Worm (Caenorhabditis elegans) whole organism, L3 larva: ENCODE results near the gene W02B12.12.
A peak's percentile ranks its signal among the peaks of the same experiment; 100 is the strongest.

Experiments
- ZK546.5 ChIP-seq: sonication (generic microtip); optimal IDR thresholded peaks from 2 replicates; lab custom pipeline; 2017; ENCODE audit warnings: missing biosample characterization, missing genetic modification characterization
- aly-2 ChIP-seq: fragments of 150-350 bp; optimal IDR thresholded peaks from 2 replicates; lab custom pipeline; 2014; ENCODE audit warnings: missing biosample characterization, missing genetic modification characterization
- ama-1 ChIP-seq: fragments of 150-350 bp; optimal IDR thresholded peaks from 2 replicates; lab custom pipeline; 2018
- ceh-28 ChIP-seq: fragments of 150-350 bp; optimal IDR thresholded peaks from 2 replicates; lab custom pipeline; 2014; ENCODE audit warnings: missing biosample characterization, missing genetic modification reagents, missing genetic modification characterization
- ceh-82 ChIP-seq: fragments of 150-350 bp; optimal IDR thresholded peaks from 2 replicates; lab custom pipeline; 2014; ENCODE audit warnings: missing biosample characterization, missing genetic modification characterization
- ceh-9 ChIP-seq: sonication (generic microtip); optimal IDR thresholded peaks from 2 replicates; lab custom pipeline; 2018; ENCODE audit warnings: missing biosample characterization, missing genetic modification characterization
- daf-12 ChIP-seq: fragments of 150-350 bp; optimal IDR thresholded peaks from 2 replicates; lab custom pipeline; 2014; ENCODE audit warnings: missing biosample characterization, missing genetic modification reagents, missing genetic modification characterization
- egl-27 ChIP-seq: sonication (generic microtip); optimal IDR thresholded peaks from 4 replicates; lab custom pipeline; 2017; ENCODE audit warnings: missing biosample characterization, missing genetic modification reagents, missing genetic modification characterization
- egl-5 ChIP-seq: fragments of 150-350 bp; optimal IDR thresholded peaks from 2 replicates; lab custom pipeline; 2017; ENCODE audit warnings: missing biosample characterization, missing genetic modification reagents, missing genetic modification characterization, inconsistent platforms
- elt-1 ChIP-seq: fragments of 150-350 bp; optimal IDR thresholded peaks from 2 replicates; lab custom pipeline; 2014; ENCODE audit warnings: missing biosample characterization, missing genetic modification characterization
- elt-2 ChIP-seq: sonication (generic microtip); optimal IDR thresholded peaks from 2 replicates; lab custom pipeline; 2016; ENCODE audit warnings: missing genetic modification reagents, mild to moderate bottlenecking, missing genetic modification characterization, missing compliant biosample characterization
- elt-3 ChIP-seq, 3 experiments: fragments of 150-350 bp in 1 of 3; sonication (generic microtip) in 2 of 3; optimal IDR thresholded peaks; 2 replicates in 2 of 3; 4 replicates in 1 of 3; lab custom pipeline; 2014 to 2017; ENCODE audit warnings: missing biosample characterization in 3 of 3, missing genetic modification characterization in 3 of 3
- eor-1 ChIP-seq, 2 experiments: fragments of 150-350 bp; optimal IDR thresholded peaks; 2 replicates each; lab custom pipeline; 2014 to 2018; ENCODE audit warnings: missing biosample characterization in 2 of 2, missing genetic modification characterization in 2 of 2
- fkh-2 ChIP-seq: fragments of 150-350 bp; optimal IDR thresholded peaks from 2 replicates; lab custom pipeline; 2014; ENCODE audit warnings: missing biosample characterization, missing genetic modification reagents, missing genetic modification characterization
- fos-1 ChIP-seq: fragments of 150-350 bp; optimal IDR thresholded peaks from 2 replicates; lab custom pipeline; 2014; ENCODE audit warnings: missing biosample characterization, missing genetic modification characterization
- hmg-11 ChIP-seq: sonication (generic microtip); optimal IDR thresholded peaks from 2 replicates; lab custom pipeline; 2016; ENCODE audit warnings: missing genetic modification characterization, missing compliant biosample characterization
- jun-1 ChIP-seq: fragments of 150-350 bp; optimal IDR thresholded peaks from 2 replicates; lab custom pipeline; 2014; ENCODE audit warnings: missing biosample characterization, missing genetic modification reagents, missing genetic modification characterization
- lin-15B ChIP-seq: fragments of 150-350 bp; optimal IDR thresholded peaks from 2 replicates; lab custom pipeline; 2014; ENCODE audit warnings: missing biosample characterization, missing genetic modification characterization
- lin-39 ChIP-seq: fragments of 150-350 bp; optimal IDR thresholded peaks from 2 replicates; lab custom pipeline; 2018; ENCODE audit warnings: missing biosample characterization, missing genetic modification reagents, missing genetic modification characterization
- mdl-1 ChIP-seq: fragments of 150-350 bp; optimal IDR thresholded peaks from 2 replicates; lab custom pipeline; 2014; ENCODE audit warnings: missing biosample characterization, missing genetic modification characterization
- mml-1 ChIP-seq: fragments of 150-350 bp; sonication (generic microtip); optimal IDR thresholded peaks from 3 replicates; lab custom pipeline; 2014; ENCODE audit warnings: missing biosample characterization, missing genetic modification characterization
- nfya-1 ChIP-seq: sonication (generic microtip); optimal IDR thresholded peaks from 2 replicates; lab custom pipeline; 2017; ENCODE audit warnings: missing genetic modification characterization, mild to moderate bottlenecking, missing compliant biosample characterization, antibody characterized with exemption, moderate library complexity; ENCODE audit not compliant: insufficient read depth
- nhr-11 ChIP-seq: fragments of 150-350 bp; optimal IDR thresholded peaks from 2 replicates; lab custom pipeline; 2014; ENCODE audit warnings: missing biosample characterization, missing genetic modification characterization
- nhr-12 ChIP-seq: fragments of 150-350 bp; optimal IDR thresholded peaks from 2 replicates; lab custom pipeline; 2014; ENCODE audit warnings: missing biosample characterization, missing genetic modification characterization
- nhr-23 ChIP-seq: fragments of 150-350 bp; optimal IDR thresholded peaks from 2 replicates; lab custom pipeline; 2014; ENCODE audit warnings: missing biosample characterization, missing genetic modification reagents, missing genetic modification characterization
- nhr-237 ChIP-seq: fragments of 150-350 bp; optimal IDR thresholded peaks from 2 replicates; lab custom pipeline; 2014; ENCODE audit warnings: missing biosample characterization, missing genetic modification characterization
- nhr-25 ChIP-seq: sonication (generic microtip); optimal IDR thresholded peaks from 2 replicates; lab custom pipeline; 2017; ENCODE audit warnings: missing biosample characterization, missing genetic modification characterization
- nhr-28 ChIP-seq: fragments of 150-350 bp; optimal IDR thresholded peaks from 2 replicates; lab custom pipeline; 2014; ENCODE audit warnings: missing biosample characterization, missing genetic modification characterization
- nhr-43 ChIP-seq: sonication (generic microtip); optimal IDR thresholded peaks from 2 replicates; lab custom pipeline; 2016; ENCODE audit warnings: mild to moderate bottlenecking, missing genetic modification characterization, missing compliant biosample characterization; ENCODE audit not compliant: poor library complexity, severe bottlenecking
- nhr-67 ChIP-seq: fragments of 150-350 bp; optimal IDR thresholded peaks from 2 replicates; lab custom pipeline; 2014; ENCODE audit warnings: missing biosample characterization, missing genetic modification characterization
- nhr-76 ChIP-seq: fragments of 150-350 bp; sonication (generic microtip); optimal IDR thresholded peaks from 5 replicates; lab custom pipeline; 2014; ENCODE audit warnings: missing biosample characterization, missing genetic modification characterization
- pha-4 ChIP-seq: fragments of 150-350 bp; optimal IDR thresholded peaks from 2 replicates; lab custom pipeline; 2014; ENCODE audit warnings: missing biosample characterization, missing genetic modification reagents, missing genetic modification characterization
- pqm-1 ChIP-seq: fragments of 150-350 bp; optimal IDR thresholded peaks from 2 replicates; lab custom pipeline; 2017; ENCODE audit warnings: missing biosample characterization, missing genetic modification characterization, inconsistent platforms
- sea-2 ChIP-seq: fragments of 150-350 bp; sonication (generic microtip); optimal IDR thresholded peaks from 4 replicates; lab custom pipeline; 2014; ENCODE audit warnings: missing biosample characterization, missing genetic modification reagents, missing genetic modification characterization
- skn-1 ChIP-seq: fragments of 150-350 bp; optimal IDR thresholded peaks from 2 replicates; lab custom pipeline; 2014; ENCODE audit warnings: missing biosample characterization, missing genetic modification characterization
- snpc-4 ChIP-seq: fragments of 150-350 bp; optimal IDR thresholded peaks from 2 replicates; lab custom pipeline; 2014; ENCODE audit warnings: missing biosample characterization, missing genetic modification characterization
- unc-39 ChIP-seq: sonication (generic microtip); optimal IDR thresholded peaks from 4 replicates; lab custom pipeline; 2017; ENCODE audit warnings: missing biosample characterization, missing genetic modification characterization
- unc-62 ChIP-seq: fragments of 150-350 bp; sonication (generic microtip); optimal IDR thresholded peaks from 4 replicates; lab custom pipeline; 2014; ENCODE audit warnings: missing biosample characterization, missing genetic modification reagents, missing genetic modification characterization
- zag-1 ChIP-seq: fragments of 150-350 bp; optimal IDR thresholded peaks from 2 replicates; lab custom pipeline; 2014; ENCODE audit warnings: missing biosample characterization, missing genetic modification characterization
- ztf-4 ChIP-seq: fragments of 150-350 bp; optimal IDR thresholded peaks from 2 replicates; lab custom pipeline; 2014; ENCODE audit warnings: missing biosample characterization, missing genetic modification characterization

The W02B12.12 gene

DNA sequence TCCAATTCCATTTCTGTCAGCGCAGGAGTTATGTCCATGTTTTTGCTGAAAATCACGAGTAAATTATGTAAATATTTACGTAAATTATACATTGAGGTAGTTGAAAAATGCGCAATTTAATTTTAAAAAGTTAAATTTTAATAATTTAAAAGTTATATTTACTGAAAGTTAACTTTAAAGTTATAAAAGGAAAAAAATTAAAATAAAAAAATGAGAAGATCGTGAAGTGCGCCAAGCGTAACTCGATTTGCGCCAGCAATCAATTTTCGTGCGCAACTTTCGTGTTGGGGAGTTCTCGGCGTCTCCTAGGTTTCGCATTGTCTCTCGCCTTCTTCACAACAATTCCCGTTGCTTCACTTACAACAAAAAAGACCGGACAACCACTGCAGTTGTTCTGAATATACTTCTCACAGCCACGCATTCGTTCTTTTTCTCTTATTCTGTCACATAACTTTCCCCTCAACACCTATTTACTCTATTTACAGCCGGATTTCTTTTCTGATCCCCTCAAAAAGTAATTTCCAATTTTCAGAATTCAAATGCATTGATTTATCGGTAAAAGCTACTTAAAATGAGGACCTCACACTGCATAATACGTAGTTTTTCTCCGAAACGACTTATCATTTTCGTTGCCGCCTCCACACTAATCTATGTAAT lies 5.3 kb downstream of the W02B12.12 start, which contains the start of the genes metl-1 and W02B12.11 (continued):
- TF ChIP-seq pha-4 (no peak), sea-2 (no peak), nhr-28 (no peak), nfya-1 (tag; lab: Kevin White, UChicago) (no peak), egl-27 (no peak), nhr-11 (tag; lab: Kevin White, UChicago) (no peak)

DNA sequence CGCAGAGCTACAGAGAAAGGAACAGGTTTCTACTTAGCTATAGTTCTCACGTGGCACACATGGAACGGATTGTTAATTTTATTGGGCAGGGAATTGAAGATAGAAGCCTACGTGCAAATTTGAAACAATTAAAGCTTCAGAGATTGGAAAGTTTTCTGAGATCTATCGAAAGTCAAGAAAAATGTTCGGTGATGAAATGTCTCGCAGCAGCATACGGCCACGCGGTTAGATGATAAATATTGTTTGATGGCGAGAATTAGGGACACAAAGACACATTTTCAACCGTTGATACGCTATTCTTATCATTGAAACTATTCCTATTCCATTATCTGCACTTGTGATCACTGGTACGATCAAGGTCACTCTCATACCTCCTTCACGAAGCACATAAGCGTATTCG lies 6.4 kb downstream of the W02B12.12 start:
- TF ChIP-seq lin-39 (tag; lab: Kevin White, UChicago) (no peak), unc-39 (tag; lab: Kevin White, UChicago) (no peak), snpc-4 (tag; lab: Kevin White, UChicago) (peak; percentile 47), ztf-4 (tag; lab: Kevin White, UChicago) (no peak), ceh-28 (tag; lab: Kevin White, UChicago) (no peak), mml-1 (no peak), pha-4 (peak; percentile 5), nhr-12 (tag; lab: Kevin White, UChicago) (no peak), skn-1 (tag; lab: Kevin White, UChicago) (peak; percentile 15), eor-1 (tag; optimal IDR thresholded peaks at IDR 0.05; lab: Kevin White, UChicago) (no peak), unc-62 (GFP tag; lab: Kevin White, UChicago) (no peak), nfya-1 (tag; lab: Kevin White, UChicago) (no peak), ZK546.5 (no peak), nhr-76 (no peak), nhr-237 (tag; lab: Kevin White, UChicago) (no peak), nhr-11 (tag; lab: Kevin White, UChicago) (no peak), nhr-23 (no peak), fkh-2 (tag; lab: Kevin White, UChicago) (no peak), ceh-9 (no peak), sea-2 (no peak), aly-2 (tag; lab: Kevin White, UChicago) (no peak), mdl-1 (tag; lab: Kevin White, UChicago) (peak; percentile 4), elt-1 (tag; lab: Kevin White, UChicago) (no peak), nhr-25 (peak; percentile 51), zag-1 (tag; lab: Kevin White, UChicago) (no peak), ceh-82 (no peak), lin-15B (tag; lab: Kevin White, UChicago) (no peak), egl-5 (no peak), elt-2 (tag; lab: Kevin White, UChicago) (peak; percentile 77), elt-3 (tag; optimal IDR thresholded peaks at IDR 0.05; lab: Kevin White, UChicago) (peak; percentile 24 to 86 (median 76)), jun-1 (tag; lab: Kevin White, UChicago) (peak; percentile 46), nhr-43 (tag; lab: Kevin White, UChicago) (peak; percentile 75), pqm-1 (tag; lab: Kevin White, UChicago) (peak; percentile 77), hmg-11 (tag; lab: Kevin White, UChicago) (no peak), fos-1 (no peak)

DNA sequence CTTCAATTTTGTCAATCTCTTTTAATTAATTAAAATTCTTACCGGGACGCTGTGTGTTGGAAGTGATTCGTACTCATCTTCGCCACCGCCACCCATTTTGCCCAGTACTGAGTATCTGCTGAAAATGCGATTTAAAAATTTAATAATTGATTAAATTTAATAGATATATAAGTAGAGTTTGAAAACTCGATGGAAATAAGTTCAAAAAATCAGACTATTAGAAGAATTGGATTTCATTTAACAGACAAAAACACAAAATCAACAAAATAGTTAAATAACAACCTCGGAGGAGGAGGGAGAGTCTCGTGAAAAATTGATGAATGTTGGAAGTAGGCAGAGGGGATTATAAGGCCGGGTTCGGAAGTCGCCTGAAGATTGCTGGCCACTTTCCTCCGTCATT lies 7.1 kb downstream of the W02B12.12 start, which contains the start of gene mfn-1:
mfn-1 (minus strand) TSS at position 101 of the 400 bp plus-strand sequence.
- TF ChIP-seq elt-1 (tag; lab: Kevin White, UChicago) = no peak
- no peak for TF ChIP-seq daf-12 (tag; lab: Kevin White, UChicago)
- TF ChIP-seq zag-1 (tag; lab: Kevin White, UChicago) = no peak
- TF ChIP-seq aly-2 (tag; lab: Kevin White, UChicago) = no peak
- no peak for TF ChIP-seq nhr-67 (tag; lab: Kevin White, UChicago)
- TF ChIP-seq ama-1 (lab: Kevin White, UChicago) = no peak
- no peak for TF ChIP-seq nhr-23
- no peak for TF ChIP-seq nhr-76
